Worm (Caenorhabditis elegans): ENCODE results near the gene pgp-9.

pgp-9 gene

DNA sequence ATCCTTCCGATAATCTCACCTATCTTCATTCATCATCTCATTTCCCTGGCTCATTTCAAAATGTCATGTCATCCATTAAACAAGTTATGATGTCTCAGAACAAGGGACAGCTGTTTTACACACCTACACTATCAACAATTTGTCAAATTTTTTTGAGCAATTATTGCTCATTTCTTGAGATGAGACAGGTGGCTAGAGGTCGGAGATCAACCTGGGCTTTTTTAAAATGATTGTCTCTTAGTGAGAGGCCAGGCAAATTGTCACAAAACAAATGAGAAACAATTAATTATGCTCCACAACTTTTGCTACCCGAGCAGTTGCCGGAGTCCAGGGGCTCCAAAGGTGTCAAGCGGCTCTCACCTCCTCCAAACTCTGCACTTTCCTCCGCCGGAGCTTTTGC, 26.9 kb upstream of the pgp-9 start:
- no peak for TF ChIP-seq mep-1 (tag; optimal IDR thresholded peaks at IDR 0.05)
- no peak for TF ChIP-seq unc-120 (tag; optimal IDR thresholded peaks at IDR 0.05; ENCODE audit: poor library complexity, severe bottlenecking)
- no peak for TF ChIP-seq ztf-11 (tag; optimal IDR thresholded peaks at IDR 0.05)
- peak; percentile 81 for TF ChIP-seq hlh-1 (tag; optimal IDR thresholded peaks at IDR 0.05)
- TF ChIP-seq lin-32 (GFP tag; optimal IDR thresholded peaks at IDR 0.05) = no peak
- no peak for TF ChIP-seq nhr-2 (tag; optimal IDR thresholded peaks at IDR 0.05)
- no peak for TF ChIP-seq nhr-28 (tag; optimal IDR thresholded peaks at IDR 0.05)
- no peak for TF ChIP-seq unc-39 (tag; optimal IDR thresholded peaks at IDR 0.05)
- TF ChIP-seq zip-8 (tag; optimal IDR thresholded peaks at IDR 0.05) = no peak
- peak; percentile 81 for TF ChIP-seq unc-62 (GFP tag; optimal IDR thresholded peaks at IDR 0.05)
- no peak for TF ChIP-seq lsy-2 (tag; optimal IDR thresholded peaks at IDR 0.05)

DNA sequence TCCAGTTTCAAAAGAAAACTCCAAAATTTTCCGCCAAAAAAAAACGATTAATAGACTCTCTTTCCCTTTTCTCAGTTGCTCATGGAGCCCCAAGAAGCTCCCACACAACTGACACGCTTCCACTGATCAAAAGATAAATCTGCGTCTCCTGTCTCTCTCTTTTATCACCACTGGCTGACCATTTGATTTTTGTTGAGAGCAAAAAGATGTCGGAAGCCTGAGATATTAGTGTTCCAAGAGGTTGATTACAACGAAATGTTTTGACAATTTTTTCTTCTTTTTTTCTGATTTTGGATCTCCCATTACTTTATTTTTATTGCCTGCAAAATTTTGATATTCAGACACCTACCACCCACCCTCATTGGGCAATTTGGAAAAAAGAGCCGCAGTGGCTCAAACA, 23.2 kb upstream of the pgp-9 start, which contains the start of gene twk-42:
twk-42 (minus strand) TSS at position 101 of the 400 bp plus-strand sequence.
- TF ChIP-seq hlh-1 (tag; optimal IDR thresholded peaks at IDR 0.05) (peak; percentile 26), nhr-12 (tag; optimal IDR thresholded peaks at IDR 0.05) (no peak)

DNA sequence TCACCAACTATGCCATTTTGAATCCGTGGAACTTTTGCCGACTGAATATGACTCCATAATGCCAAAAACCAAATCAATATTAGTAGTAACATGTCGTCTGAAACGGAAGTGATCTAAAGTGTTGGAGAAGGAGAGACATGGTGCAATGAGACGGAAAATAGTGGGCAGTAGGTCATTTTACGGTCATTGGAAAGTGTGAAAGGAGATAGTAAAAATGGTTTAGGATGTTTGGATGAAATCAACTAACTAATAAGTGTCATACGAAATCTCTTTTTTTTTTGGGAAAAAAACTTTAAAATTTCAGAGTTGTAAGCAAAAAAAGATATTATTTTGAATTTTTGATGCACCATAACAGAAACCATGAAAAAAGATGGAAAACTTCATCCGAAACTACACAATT, 15.9 kb upstream of the pgp-9 start, which contains the start of gene cutl-4:
cutl-4 (minus strand) TSS at position 101 of the 400 bp plus-strand sequence.
- TF ChIP-seq nhr-237 (tag; optimal IDR thresholded peaks at IDR 0.05) (no peak), sptf-1 (tag; optimal IDR thresholded peaks at IDR 0.05) (no peak), elt-3 (tag; optimal IDR thresholded peaks at IDR 0.05) (no peak), unc-62 (GFP tag; optimal IDR thresholded peaks at IDR 0.05) (no peak), elt-1 (tag; optimal IDR thresholded peaks at IDR 0.05; ENCODE audit: borderline replicate concordance, insufficient read depth) (no peak), nhr-12 (tag; optimal IDR thresholded peaks at IDR 0.05) (no peak), unc-39 (tag; optimal IDR thresholded peaks at IDR 0.05) (no peak), mab-5 (tag; optimal IDR thresholded peaks at IDR 0.05) (no peak), nhr-28 (tag; optimal IDR thresholded peaks at IDR 0.05) (no peak)

DNA sequence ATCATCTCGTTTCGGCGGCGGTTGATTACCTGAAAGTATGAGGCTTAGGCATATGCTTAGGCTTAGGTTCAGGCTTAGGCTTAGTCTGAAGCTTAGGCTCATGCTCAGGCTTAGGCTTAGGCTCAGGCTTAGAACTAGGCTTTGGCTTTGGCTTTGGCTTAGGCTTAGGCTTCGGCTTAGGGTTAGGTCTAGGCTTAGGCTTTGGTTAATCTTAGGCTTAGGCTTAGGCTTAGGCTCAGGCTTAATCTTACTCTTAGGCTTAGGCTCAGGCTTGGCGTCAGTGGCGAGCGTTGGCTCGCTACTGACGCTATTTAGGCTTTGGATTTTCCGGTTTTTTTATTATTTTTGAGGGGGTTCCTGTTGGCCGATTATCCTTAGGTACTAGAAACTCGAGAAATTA, 11.9 kb upstream of the pgp-9 start:
- no peak for TF ChIP-seq nhr-28 (tag; optimal IDR thresholded peaks at IDR 0.05)
- peak; percentile 53 for TF ChIP-seq ceh-83 (GFP tag; optimal IDR thresholded peaks at IDR 0.05)

DNA sequence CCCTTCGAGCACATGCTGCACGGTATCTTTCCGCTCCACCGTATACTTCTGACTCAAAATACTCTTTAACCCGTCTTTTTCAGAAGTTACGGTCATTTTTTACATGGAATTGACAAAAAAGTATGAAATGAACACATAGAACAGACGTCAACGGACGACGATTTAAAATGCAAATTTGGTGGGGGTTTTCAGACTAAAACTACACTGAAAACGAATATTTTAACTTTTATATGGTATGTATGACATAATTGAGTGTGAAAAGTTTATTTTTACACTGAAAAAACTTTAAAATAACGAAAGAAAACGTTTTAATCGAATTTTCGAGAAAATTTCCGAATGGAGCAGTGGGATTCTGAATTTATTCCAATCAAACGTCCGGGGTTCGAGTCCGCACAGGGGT, 8.7 kb upstream of the pgp-9 start, which contains the start of gene twk-36:
twk-36 (minus strand) TSS at position 101 of the 400 bp plus-strand sequence.
- TF ChIP-seq ceh-39 (tag; optimal IDR thresholded peaks at IDR 0.05) (no peak), nhr-76 (tag; optimal IDR thresholded peaks at IDR 0.05) (no peak), elt-3 (tag; optimal IDR thresholded peaks at IDR 0.05) (no peak), tbx-8 (GFP tag; optimal IDR thresholded peaks at IDR 0.05) (no peak), drap-1 (GFP tag; optimal IDR thresholded peaks at IDR 0.05) (no peak), hlh-1 (tag; optimal IDR thresholded peaks at IDR 0.05) (no peak), ztf-11 (tag; optimal IDR thresholded peaks at IDR 0.05) (no peak), sem-2 (GFP tag; optimal IDR thresholded peaks at IDR 0.05) (no peak), lin-32 (GFP tag; optimal IDR thresholded peaks at IDR 0.05) (no peak), flh-1 (GFP tag; optimal IDR thresholded peaks at IDR 0.05) (no peak), mep-1 (tag; optimal IDR thresholded peaks at IDR 0.05) (no peak), bed-3 (GFP tag; optimal IDR thresholded peaks at IDR 0.05) (no peak), elt-1 (tag; optimal IDR thresholded peaks at IDR 0.05; ENCODE audit: borderline replicate concordance, insufficient read depth) (no peak), zip-8 (tag; optimal IDR thresholded peaks at IDR 0.05) (no peak), mls-2 (tag; optimal IDR thresholded peaks at IDR 0.05) (no peak)

DNA sequence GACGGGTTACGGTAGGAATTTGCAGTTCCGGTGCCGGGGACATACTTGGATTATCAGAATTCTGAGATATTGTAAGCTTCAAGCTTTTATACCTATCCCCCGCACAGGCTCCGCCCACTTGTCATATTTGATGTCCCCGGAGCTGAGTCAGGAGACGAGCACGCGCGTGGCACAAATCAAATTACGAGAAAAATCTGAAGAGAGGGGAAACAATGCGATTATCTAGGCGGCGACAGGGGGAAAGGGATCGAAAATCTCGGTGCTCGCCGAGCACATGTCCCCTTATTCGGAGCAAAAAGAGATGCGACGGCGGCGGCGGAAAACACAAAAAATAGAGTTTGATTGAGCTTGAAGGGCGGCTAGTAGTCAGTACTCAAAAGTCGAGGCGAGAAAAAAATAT, 6.5 kb upstream of the pgp-9 start, which contains the start of gene R12G8.1:
R12G8.1 (minus strand) TSS at position 63 of the 400 bp plus-strand sequence.
- TF ChIP-seq pha-4 (tag; optimal IDR thresholded peaks at IDR 0.05) = no peak
- no peak for TF ChIP-seq nhr-2 (tag; optimal IDR thresholded peaks at IDR 0.05)
- no peak for TF ChIP-seq unc-120 (tag; optimal IDR thresholded peaks at IDR 0.05; ENCODE audit: poor library complexity, severe bottlenecking)
- TF ChIP-seq lsy-2 (tag; optimal IDR thresholded peaks at IDR 0.05) = no peak
- no peak for TF ChIP-seq nhr-28 (tag; optimal IDR thresholded peaks at IDR 0.05)
- no peak for TF ChIP-seq mls-2 (tag; optimal IDR thresholded peaks at IDR 0.05)
- no peak for TF ChIP-seq unc-62 (GFP tag; optimal IDR thresholded peaks at IDR 0.05)
- TF ChIP-seq elt-1 (tag; optimal IDR thresholded peaks at IDR 0.05; ENCODE audit: borderline replicate concordance, insufficient read depth) = no peak
- peak; percentile 82 for TF ChIP-seq ces-1 (GFP tag; optimal IDR thresholded peaks at IDR 0.05)
- TF ChIP-seq mep-1 (tag; optimal IDR thresholded peaks at IDR 0.05) = no peak
- TF ChIP-seq drap-1 (GFP tag; optimal IDR thresholded peaks at IDR 0.05) = peak; percentile 44
